Fruit fly (Drosophila melanogaster) whole organism, prepupa: Measurements from ENCODE around the gene CG46462.

ENCODE experiments used
- CG16779 ChIP-seq: fragments of 200-800 bp; sonication (Bioruptor generic); optimal IDR thresholded peaks from 3 replicates; lab custom pipeline; 2017; ENCODE audit warnings: missing biosample characterization, mild to moderate bottlenecking, missing genetic modification characterization
- CG6276 ChIP-seq: fragments of 200-800 bp; sonication (Bioruptor generic); optimal IDR thresholded peaks from 2 replicates; lab custom pipeline; 2017; ENCODE audit warnings: missing biosample characterization, mild to moderate bottlenecking, missing genetic modification characterization
- Ets96B ChIP-seq: fragments of 200-800 bp; optimal IDR thresholded peaks from 2 replicates; lab custom pipeline; 2019; ENCODE audit warnings: missing biosample characterization, mild to moderate bottlenecking, missing genetic modification characterization, moderate library complexity
- Hr39 ChIP-seq: fragments of 200-800 bp; sonication (Bioruptor generic); optimal IDR thresholded peaks from 2 replicates; lab custom pipeline; 2016; ENCODE audit warnings: missing biosample characterization, missing genetic modification characterization
- Lpt ChIP-seq: fragments of 200-800 bp; sonication (Bioruptor generic); optimal IDR thresholded peaks from 3 replicates; lab custom pipeline; 2016; ENCODE audit warnings: missing biosample characterization, missing genetic modification characterization
- Sox102F ChIP-seq: fragments of 200-800 bp; sonication (Bioruptor generic); optimal IDR thresholded peaks from 2 replicates; lab custom pipeline; 2016; ENCODE audit warnings: missing biosample characterization, mild to moderate bottlenecking, missing genetic modification characterization
- svp ChIP-seq: fragments of 200-800 bp; sonication (Bioruptor generic); peaks from one replicate; lab custom pipeline; 2016; ENCODE audit warnings: missing biosample characterization, missing genetic modification characterization

- TF ChIP-seq Ets96B (tag; lab: Kevin White, UChicago), result no peak
- TF ChIP-seq CG6276 (GFP tag; lab: Kevin White, UChicago), result no peak
- no peak for TF ChIP-seq svp
- no peak for TF ChIP-seq Hr39 (GFP tag; lab: Kevin White, UChicago)
- no peak for TF ChIP-seq CG16779 (tag; lab: Kevin White, UChicago)
- no peak for TF ChIP-seq Lpt (GFP tag; lab: Kevin White, UChicago)
- no peak for TF ChIP-seq Sox102F (GFP tag; lab: Kevin White, UChicago)
These were observed 46.6 kb downstream of the CG46462 start for dm6 chr3L:19978088-19978487.
